Fruit fly (Drosophila melanogaster) whole organism, larva: ENCODE measurements around the gene plx.

Experiments
- noc ChIP-seq: fragments of 200-800 bp; sonication (Bioruptor generic); optimal IDR thresholded peaks from 3 replicates; lab custom pipeline; 2019; ENCODE audit warnings: missing biosample characterization, mild to moderate bottlenecking, missing genetic modification characterization, moderate library complexity

Gene plx

dm6 chr3R:5668928-5669739, 16.5 kb upstream of the plx start, which contains the start of the genes Xe7 and Atg17:
Gene Xe7 (minus strand): TSS chr3R:5669334.
Gene Atg17 (plus strand): TSS chr3R:5669713.
- peak; percentile 90 for TF ChIP-seq noc (tag; lab: Kevin White, UChicago)

dm6 chr3R:5669740-5670659, 15.7 kb upstream of the plx start:
- peak; percentile 8 for TF ChIP-seq noc (tag; lab: Kevin White, UChicago)

- TF ChIP-seq noc (tag; lab: Kevin White, UChicago): no peak
These were observed 14.9 kb upstream of the plx start for dm6 chr3R:5670660-5671264.

- TF ChIP-seq noc (tag; lab: Kevin White, UChicago): no peak
These were observed 14.4 kb upstream of the plx start for dm6 chr3R:5671265-5671663.

- no peak for TF ChIP-seq noc (tag; lab: Kevin White, UChicago)
These were observed 13.6 kb upstream of the plx start for dm6 chr3R:5671795-5672657.

dm6 chr3R:5672658-5673217, 12.9 kb upstream of the plx start:
- TF ChIP-seq noc (tag; lab: Kevin White, UChicago): peak; percentile 84

dm6 chr3R:5682238-5682637, 3.4 kb upstream of the plx start:
- no peak for TF ChIP-seq noc (tag; lab: Kevin White, UChicago)

- TF ChIP-seq noc (tag; lab: Kevin White, UChicago): no peak
These were observed 2.5 kb upstream of the plx start for dm6 chr3R:5682921-5683748.

- no peak for TF ChIP-seq noc (tag; lab: Kevin White, UChicago)
These were observed 1.0 kb upstream of the plx start for dm6 chr3R:5684550-5685118.

dm6 chr3R:5686049-5686757, 548 bp downstream of the plx start:
- no peak for TF ChIP-seq noc (tag; lab: Kevin White, UChicago)

dm6 chr3R:5689626-5690025, 4.0 kb downstream of the plx start:
- no peak for TF ChIP-seq noc (tag; lab: Kevin White, UChicago)

dm6 chr3R:5691042-5691441, 5.4 kb downstream of the plx start:
- no peak for TF ChIP-seq noc (tag; lab: Kevin White, UChicago)

dm6 chr3R:5693186-5693585, 7.5 kb downstream of the plx start, which contains the start of gene CG2104:
Gene CG2104 (minus strand): TSS chr3R:5693286.
- no peak for TF ChIP-seq noc (tag; lab: Kevin White, UChicago)
